Fruit fly (Drosophila melanogaster): ENCODE measurements around the gene Pfdn1.

Pfdn1 gene

DNA sequence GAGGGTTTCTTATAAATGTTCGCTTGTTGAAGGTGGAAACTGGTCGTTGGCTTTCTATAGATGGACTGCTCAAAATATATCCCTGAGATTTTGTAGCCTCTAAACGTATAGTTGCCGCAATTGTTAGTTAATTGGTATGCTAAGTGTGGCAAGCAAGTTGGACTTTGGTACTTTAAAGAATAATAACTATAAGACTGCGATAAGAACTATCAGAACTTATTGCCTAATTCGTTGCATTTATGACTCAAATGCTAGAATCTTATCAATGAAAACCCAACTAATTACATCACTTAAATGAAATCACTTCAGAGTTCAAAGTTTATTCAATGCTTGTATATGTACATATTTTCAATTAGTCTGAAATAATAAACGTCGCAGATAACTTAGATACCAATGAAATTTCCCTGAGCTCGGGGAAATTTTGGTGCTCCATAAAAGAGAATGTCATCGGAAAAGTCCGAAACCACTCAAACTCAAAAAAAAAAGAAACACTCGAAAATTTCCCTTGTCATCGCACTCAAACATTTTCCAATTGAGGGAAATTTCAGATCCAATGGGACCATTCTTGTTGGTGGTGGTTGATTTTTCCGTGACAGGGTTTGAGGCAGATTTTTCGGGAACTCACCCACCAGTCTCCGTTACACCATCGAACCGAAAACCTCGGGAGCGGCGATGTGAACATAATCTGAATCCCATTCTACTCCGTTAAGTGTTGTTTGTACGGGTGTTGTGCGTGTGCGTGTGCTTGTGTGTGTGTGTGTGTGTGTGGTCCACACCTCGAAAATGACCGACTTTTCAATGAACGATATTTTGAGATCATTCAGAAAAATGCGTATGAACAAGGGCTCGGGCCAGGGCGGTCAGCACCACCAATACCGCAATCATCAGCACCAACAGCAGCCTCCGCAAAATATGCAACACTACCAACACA, 22.2 kb downstream of the Pfdn1 start, which contains the start of gene CG45075 (continued):
- TF ChIP-seq CG12769 (tag; optimal IDR thresholded peaks at IDR 0.05): no peak
- no peak for TF ChIP-seq Hmx (GFP tag; optimal IDR thresholded peaks at IDR 0.05)
- TF ChIP-seq CG8944 (GFP tag; optimal IDR thresholded peaks at IDR 0.05): no peak
- peak; percentile 36 for TF ChIP-seq kni (GFP tag; optimal IDR thresholded peaks at IDR 0.05)
- TF ChIP-seq B-H1 (GFP tag; IDR thresholded peaks at IDR 0.05): no peak
- no peak for TF ChIP-seq Hr39 (optimal IDR thresholded peaks at IDR 0.05)
- TF ChIP-seq emc (GFP tag; optimal IDR thresholded peaks at IDR 0.05): no peak
- TF ChIP-seq dm (GFP tag; optimal IDR thresholded peaks at IDR 0.05): no peak
- TF ChIP-seq CG30020 (tag; optimal IDR thresholded peaks at IDR 0.05): no peak
- TF ChIP-seq ase (GFP tag; IDR thresholded peaks at IDR 0.05): no peak
- no peak for TF ChIP-seq MESR4 (GFP tag; optimal IDR thresholded peaks at IDR 0.05)
- no peak for TF ChIP-seq mam (GFP tag; optimal IDR thresholded peaks at IDR 0.05)
- TF ChIP-seq unpg (GFP tag; optimal IDR thresholded peaks at IDR 0.05): no peak
- TF ChIP-seq CG12299 (tag; optimal IDR thresholded peaks at IDR 0.05): no peak
- no peak for TF ChIP-seq CG14014 (GFP tag; IDR thresholded peaks at IDR 0.05)
- TF ChIP-seq org-1 (GFP tag; optimal IDR thresholded peaks at IDR 0.05): no peak
- TF ChIP-seq pfk (GFP tag; optimal IDR thresholded peaks at IDR 0.05): no peak
- TF ChIP-seq zen2 (GFP tag; IDR thresholded peaks at IDR 0.05; ENCODE audit: partially characterized antibody): no peak
- no peak for TF ChIP-seq CG8281 (tag; optimal IDR thresholded peaks at IDR 0.05)
- peak; percentile 37 for TF ChIP-seq chn (GFP tag; optimal IDR thresholded peaks at IDR 0.05)
- peak; percentile 38 for TF ChIP-seq nerfin-1 (tag; optimal IDR thresholded peaks at IDR 0.05)
- no peak for TF ChIP-seq Optix (GFP tag; IDR thresholded peaks at IDR 0.05)
- no peak for TF ChIP-seq prd (optimal IDR thresholded peaks at IDR 0.05)
- no peak for TF ChIP-seq prd (GFP tag; IDR thresholded peaks at IDR 0.05)
- no peak for TF ChIP-seq Six4 (GFP tag; optimal IDR thresholded peaks at IDR 0.05)
- no peak for TF ChIP-seq sr (GFP tag; IDR thresholded peaks at IDR 0.05)
- TF ChIP-seq eve (GFP tag; optimal IDR thresholded peaks at IDR 0.05): no peak
- TF ChIP-seq Adf1 (GFP tag; IDR thresholded peaks at IDR 0.05): no peak
- TF ChIP-seq bcd (GFP tag; optimal IDR thresholded peaks at IDR 0.05): no peak
- no peak for TF ChIP-seq eyg (GFP tag; optimal IDR thresholded peaks at IDR 0.05)
- TF ChIP-seq Jarid2 (GFP tag; optimal IDR thresholded peaks at IDR 0.05): peak; percentile 79
- TF ChIP-seq ap (GFP tag; IDR thresholded peaks at IDR 0.05): no peak
- no peak for TF ChIP-seq CG6791 (GFP tag; IDR thresholded peaks at IDR 0.05; ENCODE audit: partially characterized antibody)
- no peak for TF ChIP-seq CG8388 (GFP tag; optimal IDR thresholded peaks at IDR 0.05)
- no peak for TF ChIP-seq CoRest (tag; optimal IDR thresholded peaks at IDR 0.05)
- peak; percentile 20 for TF ChIP-seq Blimp-1 (GFP tag; optimal IDR thresholded peaks at IDR 0.05)
- TF ChIP-seq vfl (GFP tag; optimal IDR thresholded peaks at IDR 0.05): no peak
- TF ChIP-seq kah (GFP tag; optimal IDR thresholded peaks at IDR 0.05): no peak
- TF ChIP-seq pan (optimal IDR thresholded peaks at IDR 0.05): no peak
- TF ChIP-seq pan (GFP tag; optimal IDR thresholded peaks at IDR 0.05 in 1 of 2, IDR thresholded peaks at IDR 0.05 in 1 of 2): no peak
- no peak for TF ChIP-seq BtbVII (GFP tag; optimal IDR thresholded peaks at IDR 0.05)
- no peak for TF ChIP-seq CG7357 (GFP tag; IDR thresholded peaks at IDR 0.05)
- no peak for TF ChIP-seq D (optimal IDR thresholded peaks at IDR 0.05)
- TF ChIP-seq D (GFP tag; optimal IDR thresholded peaks at IDR 0.05): no peak
- no peak for TF ChIP-seq grau (tag; optimal IDR thresholded peaks at IDR 0.05)
- no peak for TF ChIP-seq croc (GFP tag; conservative IDR thresholded peaks at IDR 0.05)
- no peak for TF ChIP-seq trem (tag; optimal IDR thresholded peaks at IDR 0.05)
- TF ChIP-seq twi (tag; optimal IDR thresholded peaks at IDR 0.05): no peak
- no peak for TF ChIP-seq peb (GFP tag; IDR thresholded peaks at IDR 0.05)
- TF ChIP-seq Eip74EF (GFP tag; optimal IDR thresholded peaks at IDR 0.05): no peak

Measured in whole organism, embryonic.